Fruit fly (Drosophila melanogaster) whole organism, embryonic: Measurements from ENCODE around the gene mdu.

Experiments
- Abd-B ChIP-seq: fragments of 200-800 bp; sonication (Bioruptor generic); optimal IDR thresholded peaks from 2 replicates; lab custom pipeline; 2018; ENCODE audit warnings: missing biosample characterization, mild to moderate bottlenecking, missing genetic modification characterization, moderate library complexity
- Aef1 ChIP-seq: fragments of 200-800 bp; sonication (Bioruptor generic); IDR thresholded peaks from 3 replicates; pipeline ENCODE4 v1.3.6; 2022; ENCODE audit warnings: missing biosample characterization, missing genetic modification characterization
- Antp ChIP-seq: fragments of 200-800 bp; sonication (Bioruptor generic); optimal IDR thresholded peaks from 3 replicates; lab custom pipeline; 2016; ENCODE audit warnings: missing biosample characterization, missing genetic modification characterization
- B-H2 ChIP-seq: fragments of 200-800 bp; sonication (Bioruptor generic); optimal IDR thresholded peaks from 2 replicates; lab custom pipeline; 2018; ENCODE audit warnings: missing biosample characterization, mild to moderate bottlenecking, missing genetic modification characterization
- Blimp-1 ChIP-seq: fragments of 200-800 bp; sonication (Bioruptor generic); optimal IDR thresholded peaks from 3 replicates; lab custom pipeline; 2018; ENCODE audit warnings: missing biosample characterization, missing genetic modification characterization, mild to moderate bottlenecking, moderate library complexity, missing genetic modification reagents
- CG1024 ChIP-seq: fragments of 200-800 bp; sonication (Bioruptor generic); IDR thresholded peaks from 2 replicates; pipeline ENCODE4 v1.3.6; 2022; ENCODE audit warnings: missing biosample characterization, missing genetic modification characterization
- CG12299 ChIP-seq: fragments of 200-800 bp; sonication (Bioruptor generic); optimal IDR thresholded peaks from 2 replicates; lab custom pipeline; 2018; ENCODE audit warnings: missing biosample characterization, mild to moderate bottlenecking, missing genetic modification characterization
- CG12659 ChIP-seq: fragments of 200-800 bp; sonication (Bioruptor generic); optimal IDR thresholded peaks from 3 replicates; lab custom pipeline; 2017; ENCODE audit warnings: mild to moderate bottlenecking, missing biosample characterization, missing genetic modification reagents, missing genetic modification characterization
- CG13624 ChIP-seq: fragments of 200-800 bp; sonication (Bioruptor generic); optimal IDR thresholded peaks from 2 replicates; lab custom pipeline; 2016; ENCODE audit warnings: missing biosample characterization, missing genetic modification characterization
- CG14667 ChIP-seq: fragments of 200-800 bp; sonication (Bioruptor generic); IDR thresholded peaks from 2 replicates; pipeline ENCODE4 v1.3.6; 2022; ENCODE audit warnings: missing biosample characterization, missing genetic modification characterization
- CG15269 ChIP-seq: fragments of 200-800 bp; sonication (Bioruptor generic); optimal IDR thresholded peaks from 2 replicates; lab custom pipeline; 2018; ENCODE audit warnings: missing biosample characterization, mild to moderate bottlenecking, missing genetic modification characterization, moderate library complexity
- CG18619 ChIP-seq: fragments of 200-800 bp; sonication (Bioruptor generic); optimal IDR thresholded peaks from 3 replicates; lab custom pipeline; 2017; ENCODE audit warnings: missing biosample characterization, mild to moderate bottlenecking, missing genetic modification characterization
- CG2116 ChIP-seq: fragments of 200-800 bp; sonication (Bioruptor generic); optimal IDR thresholded peaks from 3 replicates; lab custom pipeline; 2018; ENCODE audit warnings: missing biosample characterization, mild to moderate bottlenecking, missing genetic modification characterization
- CG31224 ChIP-seq: fragments of 200-800 bp; sonication (Bioruptor generic); IDR thresholded peaks from 2 replicates; pipeline ENCODE4 v1.3.6; 2022; ENCODE audit warnings: missing biosample characterization, missing genetic modification characterization
- CG32767 ChIP-seq: fragments of 200-800 bp; sonication (Bioruptor generic); IDR thresholded peaks from 2 replicates; pipeline ENCODE4 v1.3.6; 2022; ENCODE audit warnings: missing biosample characterization, missing genetic modification characterization
- CG34422 ChIP-seq: fragments of 200-800 bp; sonication (Bioruptor generic); IDR thresholded peaks from 3 replicates; pipeline ENCODE4 v1.3.6; 2022; ENCODE audit warnings: missing biosample characterization, missing genetic modification characterization
- CG4360 ChIP-seq: fragments of 200-800 bp; sonication (Bioruptor generic); IDR thresholded peaks from 2 replicates; pipeline ENCODE4 v1.3.6; 2022; ENCODE audit warnings: missing biosample characterization, missing genetic modification characterization
- CG43689 ChIP-seq: fragments of 200-800 bp; sonication (Bioruptor generic); IDR thresholded peaks from 2 replicates; pipeline ENCODE4 v1.3.6; 2022; ENCODE audit warnings: missing biosample characterization, missing genetic modification characterization
- CG4730 ChIP-seq: fragments of 200-800 bp; sonication (Bioruptor generic); IDR thresholded peaks from 2 replicates; pipeline ENCODE4 v1.3.6; 2022; ENCODE audit warnings: missing biosample characterization, missing genetic modification characterization
- CG5180 ChIP-seq: fragments of 200-800 bp; sonication (Bioruptor generic); optimal IDR thresholded peaks from 3 replicates; lab custom pipeline; 2017; ENCODE audit warnings: missing biosample characterization, missing genetic modification characterization, mild to moderate bottlenecking, moderate library complexity, missing genetic modification reagents
- CG5953 ChIP-seq: fragments of 200-800 bp; sonication (Bioruptor generic); IDR thresholded peaks from 2 replicates; pipeline ENCODE4 v1.3.6; 2022; ENCODE audit warnings: missing biosample characterization, missing genetic modification characterization
- CG7357 ChIP-seq: fragments of 200-800 bp; sonication (Bioruptor generic); IDR thresholded peaks from 3 replicates; pipeline ENCODE4 v1.3.6; 2022; ENCODE audit warnings: missing biosample characterization, missing genetic modification characterization
- CG9932 ChIP-seq: fragments of 200-800 bp; sonication (Bioruptor generic); IDR thresholded peaks from 2 replicates; pipeline ENCODE4 v1.3.6; 2022; ENCODE audit warnings: missing biosample characterization, missing genetic modification characterization
- Doc2 ChIP-seq: fragments of 200-800 bp; sonication (Bioruptor generic); IDR thresholded peaks from 2 replicates; pipeline ENCODE4 v1.3.6; 2022; ENCODE audit warnings: missing biosample characterization, missing genetic modification characterization
- E2f1 ChIP-seq: fragments of 200-800 bp; sonication (Bioruptor generic); IDR thresholded peaks from 2 replicates; pipeline ENCODE4 v1.3.6; 2022; ENCODE audit warnings: missing biosample characterization, missing genetic modification characterization
- HLH3B ChIP-seq: fragments of 200-800 bp; sonication (Bioruptor generic); IDR thresholded peaks from 2 replicates; pipeline ENCODE4 v1.3.6; 2022; ENCODE audit warnings: missing biosample characterization, missing genetic modification characterization
- MBD-R2 ChIP-seq: fragments of 200-800 bp; sonication (Bioruptor generic); IDR thresholded peaks from 2 replicates; pipeline ENCODE4 v1.3.6; 2022; ENCODE audit warnings: missing biosample characterization, missing genetic modification characterization
- Max ChIP-seq: fragments of 200-800 bp; sonication (Bioruptor generic); optimal IDR thresholded peaks from 2 replicates; lab custom pipeline; 2016; ENCODE audit warnings: missing biosample characterization, mild to moderate bottlenecking, missing genetic modification characterization
- Nf-YA ChIP-seq: fragments of 200-800 bp; sonication (Bioruptor generic); IDR thresholded peaks from 2 replicates; pipeline ENCODE4 v1.3.6; 2022; ENCODE audit warnings: missing biosample characterization, missing genetic modification characterization
- Ptx1 ChIP-seq: fragments of 200-800 bp; sonication (Bioruptor generic); IDR thresholded peaks from 2 replicates; pipeline ENCODE4 v1.3.6; 2022; ENCODE audit warnings: missing biosample characterization, missing genetic modification characterization
- Ravus ChIP-seq: fragments of 200-800 bp; sonication (Bioruptor generic); IDR thresholded peaks from 2 replicates; pipeline ENCODE4 v1.3.6; 2022; ENCODE audit warnings: missing biosample characterization, missing genetic modification characterization
- Ssrp ChIP-seq: fragments of 200-800 bp; sonication (Bioruptor generic); optimal IDR thresholded peaks from 2 replicates; lab custom pipeline; 2018; ENCODE audit warnings: missing biosample characterization, mild to moderate bottlenecking, missing genetic modification characterization, moderate library complexity
- al ChIP-seq: fragments of 200-800 bp; sonication (Bioruptor generic); IDR thresholded peaks from 2 replicates; pipeline ENCODE4 v1.3.6; 2022; ENCODE audit warnings: missing biosample characterization, missing genetic modification characterization
- ap ChIP-seq: fragments of 200-800 bp; sonication (Bioruptor generic); IDR thresholded peaks from 2 replicates; pipeline ENCODE4 v1.3.6; 2022; ENCODE audit warnings: missing biosample characterization, missing genetic modification characterization
- bigmax ChIP-seq: fragments of 200-800 bp; sonication (Bioruptor generic); optimal IDR thresholded peaks from 2 replicates; lab custom pipeline; 2018; ENCODE audit warnings: missing biosample characterization, mild to moderate bottlenecking, missing genetic modification characterization
- grau ChIP-seq: fragments of 200-800 bp; optimal IDR thresholded peaks from 3 replicates; lab custom pipeline; 2019; ENCODE audit warnings: missing biosample characterization, mild to moderate bottlenecking, missing genetic modification characterization, moderate library complexity
- gsb ChIP-seq: fragments of 200-800 bp; sonication (Bioruptor generic); IDR thresholded peaks from 2 replicates; pipeline ENCODE4 v1.3.6; 2022; ENCODE audit warnings: missing biosample characterization, missing genetic modification characterization
- maf-S ChIP-seq: fragments of 200-800 bp; sonication (Bioruptor generic); optimal IDR thresholded peaks from 2 replicates; lab custom pipeline; 2016; ENCODE audit warnings: missing biosample characterization, missing genetic modification characterization
- nerfin-1 ChIP-seq: fragments of 200-800 bp; sonication (Bioruptor generic); optimal IDR thresholded peaks from 3 replicates; lab custom pipeline; 2019; ENCODE audit warnings: missing biosample characterization, mild to moderate bottlenecking, missing genetic modification characterization, moderate library complexity
- schlank ChIP-seq: fragments of 200-800 bp; sonication (Bioruptor generic); optimal IDR thresholded peaks from 2 replicates; lab custom pipeline; 2018; ENCODE audit warnings: missing biosample characterization, mild to moderate bottlenecking, missing genetic modification characterization
- scrt ChIP-seq: fragments of 200-800 bp; sonication (Bioruptor generic); optimal IDR thresholded peaks from 2 replicates; lab custom pipeline; 2018; ENCODE audit warnings: missing biosample characterization, mild to moderate bottlenecking, missing genetic modification characterization, moderate library complexity
- sd ChIP-seq: fragments of 200-800 bp; sonication (Bioruptor generic); optimal IDR thresholded peaks from 3 replicates; lab custom pipeline; 2018; ENCODE audit warnings: missing biosample characterization, mild to moderate bottlenecking, missing genetic modification characterization, moderate library complexity
- slou ChIP-seq: fragments of 200-800 bp; sonication (Bioruptor generic); optimal IDR thresholded peaks from 3 replicates; lab custom pipeline; 2016; ENCODE audit warnings: missing biosample characterization, missing genetic modification characterization
- slp2 ChIP-seq: fragments of 200-800 bp; sonication (Bioruptor generic); optimal IDR thresholded peaks from 2 replicates; lab custom pipeline; 2016; ENCODE audit warnings: missing biosample characterization, missing genetic modification characterization
- stc ChIP-seq: fragments of 200-800 bp; sonication (Bioruptor generic); IDR thresholded peaks from 2 replicates; pipeline ENCODE4 v1.3.6; 2022; ENCODE audit warnings: missing biosample characterization, missing genetic modification characterization
- tx ChIP-seq: fragments of 200-800 bp; sonication (Bioruptor generic); optimal IDR thresholded peaks from 2 replicates; lab custom pipeline; 2016; ENCODE audit warnings: missing biosample characterization, missing genetic modification characterization
- usp ChIP-seq: fragments of >200 bp; optimal IDR thresholded peaks from 2 replicates; lab custom pipeline; 2017; ENCODE audit warnings: missing biosample characterization, missing genetic modification characterization
- wdn ChIP-seq: fragments of 200-800 bp; sonication (Bioruptor generic); IDR thresholded peaks from 2 replicates; pipeline ENCODE4 v1.3.6; 2022; ENCODE audit warnings: missing biosample characterization, missing genetic modification characterization
- wor ChIP-seq: fragments of 200-800 bp; sonication (Bioruptor generic); IDR thresholded peaks from 2 replicates; pipeline ENCODE4 v1.3.6; 2022; ENCODE audit warnings: missing biosample characterization, missing genetic modification characterization
- yki ChIP-seq: fragments of >200 bp; optimal IDR thresholded peaks from 3 replicates; lab custom pipeline; 2018

mdu gene

dm6 chrX:12470187-12470931 lies 26.6 kb upstream of the mdu start (continued):
- TF ChIP-seq CG12659 (GFP tag; lab: Kevin White, UChicago) (peak; percentile 58), CG13624 (peak; percentile 48), CG5953 (no peak), CG14667 (GFP tag; lab: Robert Waterston, UW) (0 out of 2 replicates have a peak, but pooled peaks have one; percentile 37), nerfin-1 (tag; lab: Kevin White, UChicago) (peak; percentile 65), CG31224 (GFP tag; lab: Robert Waterston, UW) (peak; percentile 47), wdn (GFP tag; lab: Robert Waterston, UW) (peak; percentile 74), CG18619 (GFP tag; lab: Kevin White, UChicago) (peak; percentile 52), tx (GFP tag; lab: Kevin White, UChicago) (no peak), yki (lab: Kevin White, UChicago) (peak; percentile 51), MBD-R2 (peak; percentile 15; the same call in 1 of the 2 replicates), CG4360 (GFP tag; lab: Robert Waterston, UW) (0 out of 2 replicates have a peak, but pooled peaks have one; percentile 25), CG1024 (GFP tag; lab: Robert Waterston, UW) (no peak), CG34422 (GFP tag; lab: Robert Waterston, UW) (peak; percentile 47; the same call in 1 of the 3 replicates), Antp (GFP tag; lab: Kevin White, UChicago) (no peak), gsb (GFP tag; lab: Robert Waterston, UW) (peak; percentile 41; the same call in 1 of the 2 replicates), Aef1 (GFP tag; lab: Robert Waterston, UW) (peak; percentile 69), Ptx1 (peak; percentile 75), grau (tag; lab: Kevin White, UChicago) (peak; percentile 79), B-H2 (GFP tag; lab: Kevin White, UChicago) (peak; percentile 17), CG12299 (tag; lab: Kevin White, UChicago) (peak; percentile 57), CG43689 (GFP tag; lab: Robert Waterston, UW) (0 out of 2 replicates have a peak, but pooled peaks have one; percentile 31), Ssrp (tag; lab: Kevin White, UChicago) (peak; percentile 52), Nf-YA (GFP tag; lab: Robert Waterston, UW) (0 out of 2 replicates have a peak, but pooled peaks have one; percentile 19), usp (GFP tag; lab: Kevin White, UChicago) (no peak), CG7357 (GFP tag; lab: Robert Waterston, UW) (0 out of 3 replicates have a peak, but pooled peaks have one; percentile 13), Max (GFP tag; lab: Kevin White, UChicago) (no peak), Blimp-1 (GFP tag; lab: Kevin White, UChicago) (peak; percentile 19), CG9932 (GFP tag; lab: Robert Waterston, UW) (peak; percentile 80), stc (GFP tag; lab: Robert Waterston, UW) (peak; percentile 37; the same call in 1 of the 2 replicates), al (GFP tag; lab: Robert Waterston, UW) (peak; percentile 72), slp2 (GFP tag; lab: Kevin White, UChicago) (no peak), sd (peak; percentile 32), wor (GFP tag; lab: Robert Waterston, UW) (peak; percentile 62), Doc2 (GFP tag; lab: Robert Waterston, UW) (no peak), E2f1 (GFP tag; lab: Robert Waterston, UW) (peak; percentile 64), slou (GFP tag; lab: Kevin White, UChicago) (no peak), Abd-B (GFP tag; lab: Kevin White, UChicago) (peak; percentile 21), HLH3B (GFP tag; lab: Robert Waterston, UW) (peak; percentile 62; the same call in 1 of the 2 replicates), ap (GFP tag; lab: Robert Waterston, UW) (peak; percentile 37; the same call in 1 of the 2 replicates), bigmax (no peak), schlank (tag; lab: Kevin White, UChicago) (peak; percentile 48), maf-S (GFP tag; lab: Kevin White, UChicago) (no peak), CG5180 (GFP tag; lab: Kevin White, UChicago) (peak; percentile 26), CG15269 (tag; lab: Kevin White, UChicago) (peak; percentile 53), CG2116 (GFP tag; lab: Kevin White, UChicago) (no peak), CG32767 (GFP tag; lab: Robert Waterston, UW) (peak; percentile 62; the same call in 1 of the 2 replicates), Ravus (GFP tag; lab: Robert Waterston, UW) (peak; percentile 45; the same call in 1 of the 2 replicates), CG4730 (GFP tag; lab: Robert Waterston, UW) (peak; percentile 47; the same call in 1 of the 2 replicates), scrt (GFP tag; lab: Kevin White, UChicago) (peak; percentile 36)
